Worm (Caenorhabditis elegans) whole organism, L4 larva: ENCODE results near the gene nhr-277.
"Not testable (repeated sequence)": the region's sequence is repeated elsewhere in the genome, so short reads cannot be mapped to it uniquely, and the experiment has no call there.

Source experiments
- D1046.2 ChIP-seq: fragments of 200-800 bp; sonication (Bioruptor generic); IDR thresholded peaks from 2 replicates; pipeline ENCODE4 v1.3.6; 2022; ENCODE audit warnings: missing genetic modification characterization, missing compliant biosample characterization
- F49E8.2 ChIP-seq: sonication (generic microtip); optimal IDR thresholded peaks from 2 replicates; lab custom pipeline; 2016; ENCODE audit warnings: missing compliant biosample characterization, mild to moderate bottlenecking, missing genetic modification characterization, borderline replicate concordance
- T26A8.4 ChIP-seq: fragments of 200-800 bp; sonication (Bioruptor generic); IDR thresholded peaks from 2 replicates; pipeline ENCODE4 v1.3.6; 2022; ENCODE audit warnings: missing genetic modification characterization, missing compliant biosample characterization
- Y5F2A.4 ChIP-seq: fragments of 200-800 bp; sonication (Bioruptor generic); optimal IDR thresholded peaks from 2 replicates; lab custom pipeline; 2018; ENCODE audit warnings: mild to moderate bottlenecking, missing genetic modification characterization, missing compliant biosample characterization
- ZK337.2 ChIP-seq: fragments of 200-800 bp; sonication (Bioruptor generic); IDR thresholded peaks from 2 replicates; pipeline ENCODE4 v1.3.6; 2022; ENCODE audit warnings: missing genetic modification reagents, missing genetic modification characterization, missing compliant biosample characterization
- aha-1 ChIP-seq: fragments of 150-350 bp; peaks from one replicate; lab custom pipeline; 2014; ENCODE audit warnings: missing biosample characterization, missing genetic modification characterization
- ceh-28 ChIP-seq: fragments of 150-350 bp; optimal IDR thresholded peaks from 2 replicates; lab custom pipeline; 2014; ENCODE audit warnings: missing biosample characterization, missing genetic modification reagents, missing genetic modification characterization
- ces-1 ChIP-seq: fragments of 150-350 bp; sonication (generic microtip); optimal IDR thresholded peaks from 4 replicates; lab custom pipeline; 2014; ENCODE audit warnings: missing biosample characterization, missing genetic modification reagents, missing genetic modification characterization
- daf-16 ChIP-seq, 3 experiments: sonication (generic microtip); optimal IDR thresholded peaks; 2 replicates each; lab custom pipeline; 2016 to 2017; ENCODE audit warnings: missing genetic modification characterization in 3 of 3, missing genetic modification reagents in 3 of 3, mild to moderate bottlenecking in 2 of 3, missing compliant biosample characterization in 2 of 3, missing biosample characterization in 1 of 3, moderate library complexity in 1 of 3
- dmd-6 ChIP-seq: fragments of 200-800 bp; sonication (Bioruptor generic); IDR thresholded peaks from 2 replicates; pipeline ENCODE4 v1.3.6; 2022; ENCODE audit warnings: missing genetic modification reagents, missing genetic modification characterization, missing compliant biosample characterization
- dmd-8 ChIP-seq: fragments of 200-800 bp; sonication (Bioruptor generic); IDR thresholded peaks from 2 replicates; pipeline ENCODE4 v1.3.6; 2022; ENCODE audit warnings: missing genetic modification characterization, missing compliant biosample characterization
- dpl-1 ChIP-seq: fragments of 150-350 bp; optimal IDR thresholded peaks from 2 replicates; lab custom pipeline; 2014; ENCODE audit warnings: missing biosample characterization, missing genetic modification reagents, missing genetic modification characterization
- egl-43 ChIP-seq: fragments of 200-800 bp; sonication (Bioruptor generic); IDR thresholded peaks from 2 replicates; pipeline ENCODE4 v1.3.6; 2022; ENCODE audit warnings: missing genetic modification reagents, missing genetic modification characterization, missing compliant biosample characterization
- gei-8 ChIP-seq: fragments of 200-800 bp; sonication (Bioruptor generic); optimal IDR thresholded peaks from 2 replicates; lab custom pipeline; 2018; ENCODE audit warnings: mild to moderate bottlenecking, missing genetic modification characterization, missing compliant biosample characterization
- hlh-11 ChIP-seq: fragments of 200-800 bp; sonication (Bioruptor generic); optimal IDR thresholded peaks from 2 replicates; lab custom pipeline; 2018; ENCODE audit warnings: mild to moderate bottlenecking, missing genetic modification characterization, missing compliant biosample characterization
- lim-7 ChIP-seq: fragments of 200-800 bp; sonication (Bioruptor generic); IDR thresholded peaks from 2 replicates; pipeline ENCODE4 v1.3.6; 2022; ENCODE audit warnings: missing genetic modification characterization, missing compliant biosample characterization
- lin-1 ChIP-seq: fragments of 200-800 bp; sonication (Bioruptor generic); IDR thresholded peaks from 2 replicates; pipeline ENCODE4 v1.3.6; 2022; ENCODE audit warnings: missing genetic modification reagents, missing genetic modification characterization, missing compliant biosample characterization
- lin-15B ChIP-seq: fragments of 150-350 bp; sonication (generic microtip); optimal IDR thresholded peaks from 3 replicates; lab custom pipeline; 2014; ENCODE audit warnings: missing biosample characterization, missing genetic modification characterization
- lin-29 ChIP-seq: fragments of 200-800 bp; sonication (Bioruptor generic); IDR thresholded peaks from 2 replicates; pipeline ENCODE4 v1.3.6; 2022; ENCODE audit warnings: missing genetic modification reagents, missing genetic modification characterization, missing compliant biosample characterization
- lin-38 ChIP-seq: fragments of 200-800 bp; sonication (Bioruptor generic); IDR thresholded peaks from 2 replicates; pipeline ENCODE4 v1.3.6; 2022; ENCODE audit warnings: missing genetic modification reagents, missing genetic modification characterization, missing compliant biosample characterization
- lin-39 ChIP-seq: fragments of 150-350 bp; optimal IDR thresholded peaks from 2 replicates; lab custom pipeline; 2014; ENCODE audit warnings: missing biosample characterization, missing genetic modification reagents, missing genetic modification characterization
- lsy-2 ChIP-seq, 2 experiments: fragments of 150-350 bp in 1 of 2; sonication (generic microtip) in 1 of 2; optimal IDR thresholded peaks; 2 replicates each; lab custom pipeline; 2014 to 2017; ENCODE audit warnings: missing biosample characterization in 2 of 2, missing genetic modification characterization in 2 of 2
- madf-5 ChIP-seq, 2 experiments: fragments of 200-800 bp; sonication (Bioruptor generic); IDR thresholded peaks; 2 replicates each; pipeline ENCODE4 v1.3.6; 2022; ENCODE audit warnings: missing compliant biosample characterization in 2 of 2, missing genetic modification characterization in 2 of 2
- madf-9 ChIP-seq: fragments of 200-800 bp; sonication (Bioruptor generic); conservative IDR thresholded peaks from 2 replicates; pipeline ENCODE4 v1.3.6; 2022; ENCODE audit warnings: missing genetic modification reagents, missing genetic modification characterization, missing compliant biosample characterization
- mdl-1 ChIP-seq, 2 experiments: fragments of 150-350 bp in 1 of 2; sonication (generic microtip) in 1 of 2; optimal IDR thresholded peaks; 2 replicates each; lab custom pipeline; 2014 to 2017; ENCODE audit warnings: missing biosample characterization in 2 of 2, missing genetic modification characterization in 2 of 2
- mxl-2 ChIP-seq: fragments of 200-800 bp; sonication (Bioruptor generic); conservative IDR thresholded peaks from 2 replicates; pipeline ENCODE4 v1.3.6; 2022; ENCODE audit warnings: missing genetic modification reagents, missing genetic modification characterization, missing compliant biosample characterization
- mxl-3 ChIP-seq: fragments of 200-800 bp; sonication (Bioruptor generic); optimal IDR thresholded peaks from 2 replicates; lab custom pipeline; 2018; ENCODE audit warnings: mild to moderate bottlenecking, missing genetic modification characterization, missing compliant biosample characterization
- nhr-10 ChIP-seq: fragments of 150-350 bp; optimal IDR thresholded peaks from 2 replicates; lab custom pipeline; 2014; ENCODE audit warnings: missing biosample characterization, missing genetic modification characterization
- nhr-111 ChIP-seq: fragments of 200-800 bp; sonication (Bioruptor generic); optimal IDR thresholded peaks from 2 replicates; lab custom pipeline; 2018; ENCODE audit warnings: mild to moderate bottlenecking, missing genetic modification characterization, missing compliant biosample characterization
- nhr-25 ChIP-seq: sonication (generic microtip); optimal IDR thresholded peaks from 2 replicates; lab custom pipeline; 2017; ENCODE audit warnings: missing genetic modification characterization, mild to moderate bottlenecking, missing compliant biosample characterization, antibody characterized with exemption, moderate library complexity, borderline replicate concordance; ENCODE audit not compliant: insufficient read depth
- nhr-28 ChIP-seq: fragments of 150-350 bp; optimal IDR thresholded peaks from 2 replicates; lab custom pipeline; 2014; ENCODE audit warnings: missing biosample characterization, missing genetic modification characterization
- nhr-42 ChIP-seq: fragments of 200-800 bp; sonication (Bioruptor generic); IDR thresholded peaks from 2 replicates; pipeline ENCODE4 v1.3.6; 2022; ENCODE audit warnings: missing genetic modification characterization, missing compliant biosample characterization
- nhr-6 ChIP-seq: fragments of 150-350 bp; optimal IDR thresholded peaks from 2 replicates; lab custom pipeline; 2014; ENCODE audit warnings: missing biosample characterization, missing genetic modification characterization
- nhr-76 ChIP-seq: fragments of 150-350 bp; optimal IDR thresholded peaks from 2 replicates; lab custom pipeline; 2014; ENCODE audit warnings: missing biosample characterization, missing genetic modification characterization
- pha-4 ChIP-seq, 2 experiments: fragments of 150-350 bp in 1 of 2; fragments of 200-800 bp in 1 of 2; sonication (Bioruptor generic) in 1 of 2; IDR thresholded peaks in 1 of 2; optimal IDR thresholded peaks in 1 of 2; 2 replicates each; pipeline versions ENCODE4 v1.3.6 to Lab custom; 2014 to 2022; ENCODE audit warnings: missing genetic modification characterization in 2 of 2, missing genetic modification reagents in 2 of 2, missing biosample characterization in 1 of 2, missing compliant biosample characterization in 1 of 2
- php-3 ChIP-seq: fragments of 200-800 bp; sonication (Bioruptor generic); IDR thresholded peaks from 2 replicates; pipeline ENCODE4 v1.3.6; 2022; ENCODE audit warnings: missing genetic modification reagents, missing genetic modification characterization, missing compliant biosample characterization
- rbr-2 ChIP-seq: sonication (generic microtip); optimal IDR thresholded peaks from 2 replicates; lab custom pipeline; 2016; ENCODE audit warnings: missing genotype, missing genetic modification characterization, missing compliant biosample characterization
- spr-1 ChIP-seq: sonication (generic microtip); optimal IDR thresholded peaks from 2 replicates; lab custom pipeline; 2016; ENCODE audit warnings: mild to moderate bottlenecking, missing genetic modification characterization, missing compliant biosample characterization
- tag-97 ChIP-seq: fragments of 200-800 bp; sonication (Bioruptor generic); IDR thresholded peaks from 2 replicates; pipeline ENCODE4 v1.3.6; 2022; ENCODE audit warnings: missing genetic modification characterization, missing compliant biosample characterization
- zag-1 ChIP-seq: fragments of 150-350 bp; optimal IDR thresholded peaks from 2 replicates; lab custom pipeline; 2014; ENCODE audit warnings: missing biosample characterization, missing genetic modification characterization
- zfp-2 ChIP-seq: sonication (generic microtip); optimal IDR thresholded peaks from 2 replicates; lab custom pipeline; 2016; ENCODE audit warnings: mild to moderate bottlenecking, missing genetic modification characterization, missing compliant biosample characterization
- zfp-3 ChIP-seq: fragments of 200-800 bp; sonication (Bioruptor generic); conservative IDR thresholded peaks from 2 replicates; pipeline ENCODE4 v1.3.6; 2022; ENCODE audit warnings: missing genetic modification reagents, missing genetic modification characterization, missing compliant biosample characterization
- zip-11 ChIP-seq: fragments of 200-800 bp; sonication (Bioruptor generic); IDR thresholded peaks from 2 replicates; pipeline ENCODE4 v1.3.6; 2022; ENCODE audit warnings: missing genetic modification characterization, missing compliant biosample characterization

nhr-277 gene

DNA sequence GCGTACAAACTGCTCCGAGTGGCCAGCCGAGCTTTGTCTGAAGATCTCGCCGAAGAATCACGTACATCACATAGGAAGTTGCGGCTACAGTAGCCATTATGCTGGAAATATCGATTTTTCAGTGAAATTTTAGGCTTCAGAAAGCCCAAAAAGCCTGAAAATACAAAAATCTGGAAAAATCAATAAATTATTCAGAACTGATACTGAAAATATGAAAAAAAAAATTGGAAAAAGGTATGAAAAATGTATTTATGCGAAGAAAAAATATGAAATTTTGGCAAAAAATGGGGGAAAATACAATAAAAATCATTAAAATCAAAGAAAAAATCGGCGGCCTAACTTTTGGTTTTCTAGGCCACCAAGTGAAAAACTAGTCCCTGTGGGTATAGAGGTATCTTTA is 29.9 kb upstream of the nhr-277 start, which contains the start of gene Y94H6A.12:
Y94H6A.12 (minus strand) TSS at position 101 of the 400 bp plus-strand sequence.
- TF ChIP-seq lin-15B (tag; lab: Kevin White, UChicago), result no peak
- TF ChIP-seq lim-7, result no peak
- TF ChIP-seq ceh-28, result peak; percentile 33
- no peak for TF ChIP-seq nhr-42

DNA sequence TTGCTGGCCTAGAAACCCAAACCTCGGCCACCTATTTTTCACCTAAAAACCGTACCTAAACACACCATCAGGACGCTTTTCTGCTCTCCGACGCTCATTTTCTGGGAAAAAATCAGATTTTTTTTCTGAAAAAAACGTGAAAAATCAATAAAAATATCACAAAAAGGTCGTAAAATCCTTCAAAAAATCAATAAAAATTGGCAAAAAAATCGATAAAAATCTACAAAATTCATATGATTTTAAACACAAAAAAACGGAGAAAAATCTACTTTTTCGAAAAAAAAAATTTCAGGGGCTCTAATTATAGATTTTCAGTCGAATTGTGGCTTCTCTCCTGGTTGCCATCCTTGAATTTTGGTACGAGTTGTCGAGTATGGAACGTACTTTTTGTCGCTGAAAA is 26.3 kb upstream of the nhr-277 start, which contains the start of gene Y94H6A.7:
Y94H6A.7 (minus strand) TSS at position 101 of the 400 bp plus-strand sequence.
- TF ChIP-seq nhr-28; ceh-28; lsy-2 (tag; optimal IDR thresholded peaks at IDR 0.05; lab: Kevin White, UChicago): not testable (repeated sequence)

DNA sequence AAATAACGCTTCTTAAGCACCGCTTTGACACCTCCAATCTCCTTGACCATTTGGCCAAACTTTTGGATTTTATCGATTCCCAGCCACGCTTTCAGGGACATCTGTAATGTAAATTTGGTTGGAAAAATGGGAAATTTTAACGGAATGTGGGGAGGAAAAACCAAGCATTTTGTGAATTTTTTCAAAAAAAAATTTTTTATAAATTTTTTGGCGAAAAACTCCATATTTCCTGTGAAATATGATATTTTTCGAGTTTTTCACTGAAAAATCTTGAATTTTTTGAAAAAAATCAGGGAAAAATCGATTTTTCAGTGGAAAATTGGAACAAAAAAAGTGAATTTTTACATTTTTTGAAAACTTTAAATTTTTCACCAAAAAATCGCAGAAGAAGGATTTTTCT is 23.1 kb upstream of the nhr-277 start, which contains the start of gene ndua-12:
ndua-12 (minus strand) TSS at position 101 of the 400 bp plus-strand sequence.
- not testable (repeated sequence) for TF ChIP-seq rbr-2 (tag; lab: Kevin White, UChicago); nhr-42; pha-4 (GFP tag; IDR thresholded peaks at IDR 0.05; lab: Robert Waterston, UW); pha-4 (tag; optimal IDR thresholded peaks at IDR 0.05; lab: Kevin White, UChicago)

DNA sequence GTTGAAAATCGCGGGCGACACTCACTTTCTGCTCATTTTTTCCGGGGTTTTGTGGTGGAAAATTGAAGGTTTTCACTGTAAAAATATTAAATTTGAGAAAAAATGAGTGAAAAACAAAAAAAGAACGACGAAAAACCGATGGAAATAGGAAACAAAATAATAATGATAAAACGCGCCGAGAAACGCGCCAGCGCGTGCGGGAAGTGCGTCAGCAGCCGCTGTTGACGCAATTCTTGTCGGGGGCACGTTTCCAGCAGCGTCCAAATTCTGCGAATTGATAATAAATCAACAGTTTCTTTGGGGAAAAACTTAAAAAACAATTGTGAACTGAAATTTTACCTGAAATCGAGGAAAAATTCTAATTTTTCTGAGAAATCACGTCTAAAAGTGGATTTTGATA is 17.0 kb upstream of the nhr-277 start, which contains the start of gene ubxn-2:
ubxn-2 (minus strand) TSS at position 36 of the 400 bp plus-strand sequence.
- no peak for TF ChIP-seq ces-1 (GFP tag; lab: Kevin White, UChicago)
- no peak for TF ChIP-seq lin-15B (tag; lab: Kevin White, UChicago)
- TF ChIP-seq mdl-1 (tag; optimal IDR thresholded peaks at IDR 0.05; lab: Kevin White, UChicago), result peak in 1 of 2 experiments; percentile 52
- TF ChIP-seq zip-11 (GFP tag; lab: Robert Waterston, UW), result no peak
- no peak for TF ChIP-seq ZK337.2 (GFP tag; lab: Robert Waterston, UW)
- TF ChIP-seq dpl-1 (GFP tag; lab: Kevin White, UChicago), result peak; percentile 83
- no peak for TF ChIP-seq nhr-111 (GFP tag; lab: Kevin White, UChicago)
- TF ChIP-seq nhr-6 (tag; lab: Kevin White, UChicago), result peak; percentile 49
- TF ChIP-seq nhr-25, result peak; percentile 15
- peak; percentile 85 for TF ChIP-seq lin-38 (GFP tag; lab: Robert Waterston, UW)
- TF ChIP-seq zag-1 (tag; lab: Kevin White, UChicago), result no peak
- no peak; the same call in 1 of the 2 replicates for TF ChIP-seq zfp-3
- peak; percentile 72 for TF ChIP-seq dmd-6 (GFP tag; lab: Robert Waterston, UW)
- peak; percentile 42; the same call in 1 of the 2 replicates for TF ChIP-seq lin-29 (GFP tag; lab: Robert Waterston, UW)
- TF ChIP-seq php-3 (GFP tag; lab: Robert Waterston, UW), result no peak
- TF ChIP-seq Y5F2A.4, result no peak
- no peak for TF ChIP-seq zfp-2 (tag; lab: Kevin White, UChicago)
- peak; percentile 64 for TF ChIP-seq hlh-11 (tag; lab: Kevin White, UChicago)
- TF ChIP-seq ceh-28, result no peak
- no peak for TF ChIP-seq lin-39 (tag; lab: Kevin White, UChicago)
- TF ChIP-seq madf-9, result no peak
- TF ChIP-seq gei-8 (GFP tag; lab: Kevin White, UChicago), result no peak
- 0 out of 2 replicates have a peak, but pooled peaks have one; percentile 7 for TF ChIP-seq D1046.2 (GFP tag; lab: Robert Waterston, UW)
- no peak for TF ChIP-seq lin-1 (GFP tag; lab: Robert Waterston, UW)
- TF ChIP-seq lim-7, result no peak
- TF ChIP-seq nhr-10 (tag; lab: Kevin White, UChicago), result no peak
- no peak for TF ChIP-seq F49E8.2
- TF ChIP-seq nhr-76 (tag; lab: Kevin White, UChicago), result no peak
- TF ChIP-seq tag-97, result no peak
- TF ChIP-seq spr-1 (tag; lab: Kevin White, UChicago), result peak; percentile 58
- peak; percentile 65 for TF ChIP-seq mxl-3 (GFP tag; lab: Kevin White, UChicago)
- no peak for TF ChIP-seq madf-5 (GFP tag; IDR thresholded peaks at IDR 0.05; lab: Robert Waterston, UW)
- no peak for TF ChIP-seq dmd-8 (GFP tag; lab: Robert Waterston, UW)
- no peak for TF ChIP-seq egl-43 (GFP tag; lab: Robert Waterston, UW)
- TF ChIP-seq T26A8.4 (GFP tag; lab: Robert Waterston, UW), result peak; percentile 70
- TF ChIP-seq daf-16 (GFP tag; optimal IDR thresholded peaks at IDR 0.05; lab: Kevin White, UChicago), result no peak
- peak; percentile 34 for TF ChIP-seq daf-16 (tag; optimal IDR thresholded peaks at IDR 0.05; lab: Kevin White, UChicago)
- no peak for TF ChIP-seq mxl-2
- peak; percentile 67 for TF ChIP-seq pha-4 (GFP tag; IDR thresholded peaks at IDR 0.05; lab: Robert Waterston, UW)
- no peak for TF ChIP-seq pha-4 (tag; optimal IDR thresholded peaks at IDR 0.05; lab: Kevin White, UChicago)
- TF ChIP-seq aha-1, result no peak
